Fruit fly (Drosophila melanogaster) whole organism: ENCODE results near the gene CG6432.

Experiments used
- CG8478 ChIP-seq: fragments of >200 bp; optimal IDR thresholded peaks from 2 replicates; lab custom pipeline; 2018; ENCODE audit warnings: inconsistent platforms
- Dll ChIP-seq: fragments of >200 bp; optimal IDR thresholded peaks from 2 replicates; lab custom pipeline; 2017
- EcR ChIP-seq, 2 experiments: fragments of >200 bp; optimal IDR thresholded peaks; 2 replicates each; lab custom pipeline; 2017; ENCODE audit warnings: missing biosample characterization in 2 of 2, missing genetic modification characterization in 2 of 2, missing genetic modification reagents in 2 of 2
- pan ChIP-seq: fragments of >200 bp; optimal IDR thresholded peaks from 2 replicates; lab custom pipeline; 2017
- psq ChIP-seq: fragments of >200 bp; optimal IDR thresholded peaks from 2 replicates; lab custom pipeline; 2017
- usp ChIP-seq: fragments of >200 bp; optimal IDR thresholded peaks from 2 replicates; lab custom pipeline; 2017; ENCODE audit warnings: missing biosample characterization, missing genetic modification characterization, mixed read lengths

CG6432 gene

dm6 chr3R:24336622-24337021 is at the start of gene CG6432:
CG6432 (plus strand) TSS chr3R:24336922.
- TF ChIP-seq pan (lab: Kevin White, UChicago) (no peak), Dll (lab: Kevin White, UChicago) (no peak), usp (GFP tag; lab: Kevin White, UChicago) (no peak), CG8478 (lab: Kevin White, UChicago) (no peak), psq (lab: Kevin White, UChicago) (no peak), EcR (GFP tag; optimal IDR thresholded peaks at IDR 0.05; lab: Kevin White, UChicago) (no peak)

DNA sequence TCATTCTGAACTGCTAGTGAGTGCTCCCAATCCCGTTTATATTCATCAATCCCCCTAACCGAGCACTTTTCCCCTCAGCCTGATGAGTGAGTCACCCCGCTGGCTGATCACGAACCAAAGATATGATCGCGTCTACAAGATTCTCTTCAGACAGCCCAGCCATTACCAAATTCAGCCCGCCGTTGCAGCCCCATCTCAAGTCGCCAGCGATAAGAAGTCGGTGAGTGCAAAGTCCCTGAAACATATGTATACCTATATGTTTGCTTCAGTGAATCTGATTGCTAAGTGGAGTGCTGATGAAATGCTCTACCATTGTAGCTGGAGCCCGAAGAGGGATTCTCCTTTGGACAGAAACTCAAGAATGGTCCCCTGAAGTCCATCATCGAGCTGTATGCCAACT is 49.6 kb upstream of the CG6432 start:
- no peak for TF ChIP-seq pan (lab: Kevin White, UChicago)
- TF ChIP-seq Dll (lab: Kevin White, UChicago): no peak
- no peak for TF ChIP-seq usp (GFP tag; lab: Kevin White, UChicago)
- no peak for TF ChIP-seq CG8478 (lab: Kevin White, UChicago)
- TF ChIP-seq EcR (GFP tag; optimal IDR thresholded peaks at IDR 0.05; lab: Kevin White, UChicago): no peak
- TF ChIP-seq psq (lab: Kevin White, UChicago): no peak

dm6 chr3R:24289768-24290349 is 46.9 kb upstream of the CG6432 start, which contains the start of the genes CG34290 and Uck:
CG34290 (minus strand) TSS chr3R:24289818.
Uck (plus strand) TSS chr3R:24290172.
- TF ChIP-seq pan (lab: Kevin White, UChicago): no peak
- no peak for TF ChIP-seq Dll (lab: Kevin White, UChicago)
- TF ChIP-seq EcR (GFP tag; optimal IDR thresholded peaks at IDR 0.05; lab: Kevin White, UChicago): no peak
- no peak for TF ChIP-seq usp (GFP tag; lab: Kevin White, UChicago)
- TF ChIP-seq psq (lab: Kevin White, UChicago): no peak
- TF ChIP-seq CG8478 (lab: Kevin White, UChicago): no peak

dm6 chr3R:24293171-24293570 is 43.6 kb upstream of the CG6432 start:
- no peak for TF ChIP-seq usp (GFP tag; lab: Kevin White, UChicago)
- no peak for TF ChIP-seq CG8478 (lab: Kevin White, UChicago)
- no peak for TF ChIP-seq pan (lab: Kevin White, UChicago)
- no peak for TF ChIP-seq EcR (GFP tag; optimal IDR thresholded peaks at IDR 0.05; lab: Kevin White, UChicago)
- no peak for TF ChIP-seq psq (lab: Kevin White, UChicago)
- no peak for TF ChIP-seq Dll (lab: Kevin White, UChicago)

- TF ChIP-seq Dll (lab: Kevin White, UChicago) (no peak), EcR (GFP tag; optimal IDR thresholded peaks at IDR 0.05; lab: Kevin White, UChicago) (no peak), pan (lab: Kevin White, UChicago) (no peak), usp (GFP tag; lab: Kevin White, UChicago) (no peak), psq (lab: Kevin White, UChicago) (no peak), CG8478 (lab: Kevin White, UChicago) (no peak)
These were observed 42.4 kb upstream of the CG6432 start, which contains the start of gene CG5715 for dm6 chr3R:24294299-24294698. CG5715 (minus strand) TSS chr3R:24294399.

DNA sequence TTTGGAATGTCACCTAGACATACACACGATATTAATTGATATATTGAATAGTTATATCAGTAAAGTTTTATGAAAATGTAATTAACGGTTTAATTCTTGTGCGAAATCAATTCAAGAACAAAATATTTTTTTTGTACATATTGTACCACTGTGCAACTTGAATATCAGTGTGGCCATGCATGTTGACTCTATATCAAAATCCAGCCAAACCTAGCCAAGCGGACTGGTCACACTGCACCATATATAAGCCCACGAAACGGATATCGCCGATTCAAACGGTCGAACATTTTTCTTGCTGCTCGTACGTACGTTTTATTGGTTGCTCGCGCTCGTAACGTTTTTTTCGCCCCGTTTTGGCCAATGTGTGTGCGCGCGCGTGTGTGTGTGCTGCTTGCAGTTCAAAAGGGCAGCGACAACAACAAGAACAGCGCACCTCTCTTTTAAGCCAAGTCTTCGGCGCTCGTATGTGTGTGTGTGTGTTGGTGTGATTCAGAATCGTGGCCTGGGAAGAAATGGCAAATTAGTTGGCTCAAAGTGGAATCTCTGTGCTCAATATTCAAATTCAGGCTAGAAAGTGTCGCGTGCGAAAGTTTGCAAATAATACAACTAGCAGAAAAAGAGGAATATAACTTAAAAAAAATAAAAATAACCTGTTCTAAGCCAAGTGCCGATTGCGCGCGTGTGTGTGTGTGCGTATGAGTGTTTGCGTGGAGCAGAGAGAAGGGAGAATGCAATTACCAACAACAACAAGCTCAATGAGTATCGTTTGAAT is 41.8 kb upstream of the CG6432 start, which contains the start of gene crb:
Gene crb, plus strand, starts transcription at position 295 of the 772 bp plus-strand sequence.
- TF ChIP-seq EcR (GFP tag; optimal IDR thresholded peaks at IDR 0.05; lab: Kevin White, UChicago) (no peak), CG8478 (lab: Kevin White, UChicago) (no peak), pan (lab: Kevin White, UChicago) (no peak), psq (lab: Kevin White, UChicago) (no peak), Dll (lab: Kevin White, UChicago) (no peak), usp (GFP tag; lab: Kevin White, UChicago) (no peak)

DNA sequence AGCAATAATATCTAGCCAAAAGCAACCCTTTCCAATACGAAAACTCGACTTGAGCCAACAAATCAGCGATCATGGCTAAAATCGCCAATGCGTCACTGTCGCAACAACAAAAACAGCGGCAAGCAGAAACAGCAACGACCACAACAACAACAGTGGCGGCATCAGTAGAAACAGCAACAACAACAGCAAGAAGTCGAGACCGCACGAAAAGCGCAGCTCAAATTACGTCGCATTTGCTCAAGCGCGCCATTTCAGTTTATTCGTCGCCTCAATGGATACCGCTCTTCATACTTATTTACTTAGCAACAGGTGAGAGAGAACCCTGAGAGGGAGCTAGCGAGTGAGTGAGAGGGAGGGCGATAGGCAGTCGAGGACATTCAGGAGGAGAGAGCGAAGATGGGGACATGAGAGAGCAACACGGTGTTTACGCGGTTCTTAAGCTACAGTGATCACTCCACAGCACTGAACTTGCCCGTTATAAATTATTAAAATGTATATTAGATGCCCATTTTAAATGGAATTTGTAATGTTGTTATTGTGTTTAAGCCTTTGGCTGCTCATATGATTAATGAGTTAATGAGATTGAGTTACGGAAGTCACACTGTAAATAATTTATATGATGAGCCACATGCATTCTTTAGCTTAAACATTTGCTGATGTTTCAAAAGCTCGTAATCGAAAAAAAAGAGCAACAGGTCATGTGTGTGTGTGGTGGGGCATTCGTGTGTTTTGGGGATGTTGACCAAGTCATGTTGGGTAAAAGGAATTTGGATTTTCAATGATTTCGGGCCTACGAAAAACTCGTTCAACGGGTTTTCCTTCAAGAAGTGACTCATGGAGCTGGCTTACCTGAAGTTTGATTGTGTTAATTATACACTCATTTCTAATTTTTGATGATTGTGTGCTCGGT is 40.9 kb upstream of the CG6432 start:
- TF ChIP-seq EcR (GFP tag; optimal IDR thresholded peaks at IDR 0.05; lab: Kevin White, UChicago) (no peak), pan (lab: Kevin White, UChicago) (no peak)

DNA sequence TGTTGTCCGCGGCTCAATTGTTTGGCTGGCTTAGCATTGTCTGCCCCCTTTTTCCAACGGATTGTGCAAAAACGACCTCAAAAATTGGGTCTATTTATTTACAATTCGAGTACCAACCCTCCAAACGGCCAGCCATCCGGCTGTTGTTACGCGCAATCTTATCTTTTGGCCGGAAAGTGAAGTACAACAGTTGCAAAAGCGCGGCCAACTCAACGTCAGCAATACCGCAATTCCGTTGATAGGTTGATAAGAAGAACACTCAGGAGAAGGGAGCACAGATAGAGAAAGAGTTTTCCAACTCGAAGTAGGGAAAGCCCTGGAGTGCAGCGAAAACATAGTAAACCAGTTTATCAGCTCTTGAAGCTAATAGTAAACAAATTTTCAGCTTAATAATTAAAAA is 39.8 kb upstream of the CG6432 start:
- TF ChIP-seq pan (lab: Kevin White, UChicago) (no peak), usp (GFP tag; lab: Kevin White, UChicago) (no peak), CG8478 (lab: Kevin White, UChicago) (no peak), psq (lab: Kevin White, UChicago) (no peak), Dll (lab: Kevin White, UChicago) (no peak), EcR (GFP tag; optimal IDR thresholded peaks at IDR 0.05; lab: Kevin White, UChicago) (no peak)

dm6 chr3R:24297444-24298146 is 39.1 kb upstream of the CG6432 start:
- TF ChIP-seq usp (GFP tag; lab: Kevin White, UChicago): no peak
- no peak for TF ChIP-seq psq (lab: Kevin White, UChicago)
- TF ChIP-seq pan (lab: Kevin White, UChicago): no peak
- no peak for TF ChIP-seq EcR (GFP tag; optimal IDR thresholded peaks at IDR 0.05; lab: Kevin White, UChicago)
- TF ChIP-seq Dll (lab: Kevin White, UChicago): no peak
- TF ChIP-seq CG8478 (lab: Kevin White, UChicago): no peak

DNA sequence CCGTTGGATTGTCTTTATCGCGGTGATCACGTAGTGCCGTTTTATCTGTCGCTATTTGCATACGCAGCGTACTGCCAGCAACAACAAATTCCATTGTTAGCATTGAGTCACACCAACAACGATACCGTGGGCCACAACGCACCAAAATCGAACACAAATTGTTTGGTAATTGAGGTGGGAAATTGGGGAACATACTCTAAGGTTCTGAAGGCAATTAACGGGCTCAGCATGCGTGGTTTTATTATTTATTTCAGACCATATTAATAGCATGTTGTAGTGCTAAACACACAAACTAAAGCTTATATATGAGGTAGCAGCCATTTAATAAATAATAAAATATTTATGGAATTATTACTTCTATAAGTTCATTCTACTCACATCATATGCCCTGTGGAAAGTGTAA is 38.2 kb upstream of the CG6432 start:
- TF ChIP-seq psq (lab: Kevin White, UChicago) (no peak), Dll (lab: Kevin White, UChicago) (no peak), usp (GFP tag; lab: Kevin White, UChicago) (no peak), pan (lab: Kevin White, UChicago) (no peak), EcR (GFP tag; optimal IDR thresholded peaks at IDR 0.05; lab: Kevin White, UChicago) (no peak), CG8478 (lab: Kevin White, UChicago) (no peak)
